Worm (Caenorhabditis elegans): Measurements from ENCODE around the gene rhgf-1.

Gene rhgf-1

DNA sequence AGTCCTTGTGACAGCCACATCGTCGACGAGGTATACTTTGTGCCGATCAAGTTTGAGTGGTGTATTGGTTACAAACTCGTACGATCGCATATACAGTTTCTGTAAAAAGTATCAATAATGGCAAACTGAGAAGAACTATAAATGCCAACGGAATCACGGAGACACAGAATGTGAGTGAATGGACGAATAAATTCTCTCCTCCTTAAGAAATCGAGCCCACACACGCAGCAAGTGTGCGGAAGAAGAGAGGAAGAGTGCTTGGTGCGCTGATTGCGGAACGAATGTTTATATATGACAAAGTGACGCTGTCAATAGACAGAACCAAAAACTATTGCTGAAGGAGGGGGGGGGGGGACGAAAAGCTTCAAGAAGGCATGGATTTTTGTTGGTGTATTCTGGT is at the start of gene rhgf-1:
Gene rhgf-1 (minus strand): TSS at position 101 of the 400 bp plus-strand sequence.
- TF ChIP-seq rnt-1 (tag; optimal IDR thresholded peaks at IDR 0.05) (no peak), fkh-10 (GFP tag; optimal IDR thresholded peaks at IDR 0.05) (no peak), ama-1 (optimal IDR thresholded peaks at IDR 0.05) (no peak), ceh-19 (GFP tag; optimal IDR thresholded peaks at IDR 0.05) (no peak), hlh-30 (tag; optimal IDR thresholded peaks at IDR 0.05; ENCODE audit: insufficient read depth) (no peak), elt-2 (tag; optimal IDR thresholded peaks at IDR 0.05) (no peak), pat-9 (tag; optimal IDR thresholded peaks at IDR 0.05) (no peak), tbx-7 (tag; optimal IDR thresholded peaks at IDR 0.05) (no peak)

DNA sequence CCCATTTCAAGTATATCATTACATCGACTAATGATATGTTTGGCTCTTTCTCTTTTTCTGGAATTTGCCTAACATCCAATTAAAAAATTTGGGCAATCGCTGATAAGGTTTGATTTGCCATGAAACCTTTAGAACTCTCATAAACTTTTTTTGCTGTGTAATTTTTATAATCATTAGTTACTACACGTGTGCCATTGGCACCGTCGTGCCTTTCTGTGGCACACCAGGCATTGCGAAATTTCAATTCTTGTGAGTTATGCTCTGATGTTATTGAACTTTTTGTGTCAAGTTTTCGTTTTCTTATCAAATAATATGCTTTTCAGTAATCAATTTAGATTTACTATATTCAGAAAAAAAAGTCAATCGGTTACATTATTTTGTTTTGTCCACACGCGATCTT is 49.3 kb upstream of the rhgf-1 start:
- TF ChIP-seq rnt-1 (tag; optimal IDR thresholded peaks at IDR 0.05) = no peak
- TF ChIP-seq ceh-19 (GFP tag; optimal IDR thresholded peaks at IDR 0.05) = no peak
- TF ChIP-seq ref-2 (tag; optimal IDR thresholded peaks at IDR 0.05) = no peak
- TF ChIP-seq npax-4 (tag; optimal IDR thresholded peaks at IDR 0.05) = no peak
- TF ChIP-seq ceh-6 (GFP tag; optimal IDR thresholded peaks at IDR 0.05) = no peak
- TF ChIP-seq ceh-14 (tag; optimal IDR thresholded peaks at IDR 0.05) = no peak
- no peak for TF ChIP-seq hlh-15 (tag; optimal IDR thresholded peaks at IDR 0.05)
- TF ChIP-seq che-1 (tag; optimal IDR thresholded peaks at IDR 0.05) = no peak
- TF ChIP-seq odd-2 (tag; optimal IDR thresholded peaks at IDR 0.05) = no peak
- TF ChIP-seq hlh-6 (tag; optimal IDR thresholded peaks at IDR 0.05) = no peak
- no peak for TF ChIP-seq pat-9 (tag; optimal IDR thresholded peaks at IDR 0.05)
- no peak for TF ChIP-seq ceh-22 (tag; optimal IDR thresholded peaks at IDR 0.05)
- TF ChIP-seq elt-2 (tag; optimal IDR thresholded peaks at IDR 0.05) = no peak
- TF ChIP-seq pag-3 (tag; optimal IDR thresholded peaks at IDR 0.05; ENCODE audit: borderline replicate concordance) = no peak
- no peak for TF ChIP-seq madf-2 (tag; optimal IDR thresholded peaks at IDR 0.05)
- TF ChIP-seq ama-1 (optimal IDR thresholded peaks at IDR 0.05) = no peak
- TF ChIP-seq fkh-10 (GFP tag; optimal IDR thresholded peaks at IDR 0.05) = no peak
- no peak for TF ChIP-seq nhr-232 (tag; optimal IDR thresholded peaks at IDR 0.05)
- TF ChIP-seq fkh-6 (tag; optimal IDR thresholded peaks at IDR 0.05) = no peak

DNA sequence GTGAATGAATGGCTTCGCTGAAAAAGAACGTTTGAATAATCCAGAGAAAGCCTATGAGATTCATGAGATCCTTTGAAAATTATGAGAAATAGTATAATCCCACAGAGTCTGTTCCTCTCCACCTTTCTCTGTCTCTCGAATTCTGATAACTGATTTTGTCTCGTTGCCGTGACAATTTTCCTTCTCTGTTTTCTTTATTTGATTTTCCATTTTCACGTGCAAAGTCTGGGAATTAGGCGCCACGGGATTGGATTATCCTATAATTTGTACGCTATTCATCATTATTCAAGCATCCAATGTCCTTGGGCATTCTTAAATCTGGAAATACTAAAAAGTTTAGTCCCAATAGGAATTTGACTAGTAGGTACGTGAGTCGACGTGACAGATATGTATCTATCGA is 46.8 kb upstream of the rhgf-1 start:
- no peak for TF ChIP-seq ama-1 (optimal IDR thresholded peaks at IDR 0.05)
- peak; percentile 15 for TF ChIP-seq unc-42 (tag; optimal IDR thresholded peaks at IDR 0.05)

DNA sequence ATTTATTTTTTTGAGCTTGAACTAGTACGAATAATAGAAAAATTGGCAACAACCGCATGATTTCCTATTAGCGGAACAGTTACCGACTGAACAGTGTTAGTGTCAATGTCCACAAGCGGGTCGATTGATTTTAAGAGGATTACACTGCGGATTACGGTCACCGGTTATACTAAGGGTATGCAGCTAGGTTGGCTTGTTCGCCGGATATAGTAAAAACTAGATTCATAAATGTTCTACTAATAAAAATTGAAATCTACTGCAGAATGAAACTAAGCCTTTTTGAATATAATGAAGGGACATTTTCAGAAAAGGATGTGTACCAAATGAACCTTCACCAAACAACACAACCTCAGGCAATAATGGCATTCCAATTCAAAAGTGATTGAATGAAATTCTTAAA is 45.9 kb upstream of the rhgf-1 start, which contains the start of gene R07A4.4:
Gene R07A4.4 (minus strand): TSS at position 101 of the 400 bp plus-strand sequence.
- TF ChIP-seq ttx-3 (tag; optimal IDR thresholded peaks at IDR 0.05) = no peak
- no peak for TF ChIP-seq pros-1 (tag; optimal IDR thresholded peaks at IDR 0.05)
- TF ChIP-seq nhr-11 (tag; optimal IDR thresholded peaks at IDR 0.05) = no peak
- no peak for TF ChIP-seq hlh-13 (GFP tag; optimal IDR thresholded peaks at IDR 0.05)
- TF ChIP-seq pag-3 (tag; optimal IDR thresholded peaks at IDR 0.05; ENCODE audit: borderline replicate concordance) = no peak
- TF ChIP-seq ahr-1 (tag; optimal IDR thresholded peaks at IDR 0.05) = no peak
- TF ChIP-seq C38D4.7 (GFP tag; optimal IDR thresholded peaks at IDR 0.05) = no peak
- TF ChIP-seq che-1 (tag; optimal IDR thresholded peaks at IDR 0.05) = no peak
- TF ChIP-seq ceh-6 (GFP tag; optimal IDR thresholded peaks at IDR 0.05) = no peak
- TF ChIP-seq pat-9 (tag; optimal IDR thresholded peaks at IDR 0.05) = no peak

DNA sequence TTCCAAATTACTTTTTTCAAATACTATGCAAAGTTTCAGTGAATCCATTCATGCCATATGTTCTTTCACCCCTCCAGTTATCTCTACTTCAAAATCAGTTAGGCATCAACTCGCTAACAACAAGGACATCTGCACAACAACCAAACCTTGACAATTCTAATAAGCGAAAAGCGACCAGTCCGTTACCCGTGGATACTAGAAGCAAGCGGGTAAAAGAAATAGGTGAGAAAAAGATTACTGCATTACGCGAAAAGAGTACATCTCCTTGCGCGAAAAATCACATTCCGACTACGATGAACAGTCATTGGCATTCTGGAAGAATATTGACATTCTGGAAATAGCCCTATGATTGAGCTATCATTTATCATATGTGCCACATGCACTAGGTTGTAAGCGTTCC is 44.5 kb upstream of the rhgf-1 start:
- TF ChIP-seq madf-2 (tag; optimal IDR thresholded peaks at IDR 0.05) (no peak), sdc-2 (tag; optimal IDR thresholded peaks at IDR 0.05) (peak; percentile 94)

DNA sequence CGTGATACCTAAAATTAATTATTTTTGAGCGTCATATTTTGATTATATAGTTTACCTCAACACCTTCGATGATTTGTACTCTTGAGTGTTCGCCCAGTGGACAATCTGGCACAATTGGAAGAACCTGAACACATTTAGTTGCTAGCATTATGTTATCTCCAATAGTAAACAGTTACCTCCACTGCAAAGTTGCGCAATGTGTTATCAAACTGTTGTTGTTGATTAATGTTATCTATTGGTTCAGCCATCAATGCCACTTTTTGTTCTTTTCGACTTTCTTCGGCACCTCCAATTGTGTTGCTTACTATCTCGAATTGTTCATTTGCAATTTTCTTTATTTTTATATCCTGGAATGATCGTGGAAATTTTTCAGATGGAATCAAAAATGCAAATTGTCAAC is 42.9 kb upstream of the rhgf-1 start:
- TF ChIP-seq eyg-1 (tag; optimal IDR thresholded peaks at IDR 0.05) (no peak), mec-3 (tag; optimal IDR thresholded peaks at IDR 0.05; ENCODE audit: borderline replicate concordance) (no peak), nhr-11 (tag; optimal IDR thresholded peaks at IDR 0.05) (no peak), elt-2 (tag; optimal IDR thresholded peaks at IDR 0.05) (peak; percentile 95), ttx-3 (tag; optimal IDR thresholded peaks at IDR 0.05) (no peak)
